Fruit fly (Drosophila melanogaster): ENCODE results near the gene Ufsp2.

The Ufsp2 gene

dm6 chr3L:15537916-15538581, 38.3 kb upstream of the Ufsp2 start:
- peak; percentile 80 for TF ChIP-seq noc (tag; optimal IDR thresholded peaks at IDR 0.05)

DNA sequence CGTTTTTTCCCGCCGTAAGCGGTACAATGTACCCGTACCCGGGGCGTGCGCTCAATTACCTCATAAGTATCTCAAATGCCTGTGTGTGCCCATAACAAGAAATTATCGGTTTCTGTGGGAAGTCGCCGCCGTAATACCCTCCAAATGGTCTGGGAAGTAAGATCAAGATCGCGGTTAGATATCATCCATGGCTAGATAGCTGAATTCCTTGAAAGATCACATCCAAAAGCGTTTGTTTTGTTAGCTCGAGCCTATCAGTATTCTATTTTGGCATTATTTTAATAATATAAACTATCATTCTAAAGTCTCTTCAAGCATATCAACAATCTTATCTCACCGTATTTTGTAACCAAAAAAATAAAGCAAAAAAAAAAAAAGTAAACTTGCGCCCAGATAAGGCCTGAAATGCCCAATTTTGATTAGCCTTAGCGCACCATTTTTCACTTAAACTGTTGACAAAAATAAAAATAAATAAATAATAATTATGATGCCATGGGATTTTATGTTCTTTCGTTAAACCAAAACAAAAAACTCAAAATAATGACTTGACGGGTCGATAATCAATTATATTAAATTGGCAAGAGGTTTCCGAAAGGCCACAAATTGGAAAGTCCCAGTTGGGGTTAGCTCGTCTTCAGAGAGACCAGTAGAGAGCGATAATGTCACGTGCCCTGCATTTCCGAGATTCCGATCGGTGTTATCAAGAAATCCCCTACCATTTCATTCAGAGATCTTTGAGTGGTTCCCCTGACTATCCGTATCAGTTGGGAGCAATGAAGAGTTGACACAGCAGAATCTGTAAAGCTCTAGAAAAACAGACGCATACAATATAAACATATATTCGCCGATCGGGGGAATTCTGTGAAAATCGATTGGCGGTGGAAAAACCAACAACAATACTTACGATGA, 37.5 kb upstream of the Ufsp2 start:
- TF ChIP-seq noc (tag; optimal IDR thresholded peaks at IDR 0.05) = peak; percentile 20

dm6 chr3L:15539903-15540409, 36.4 kb upstream of the Ufsp2 start:
- TF ChIP-seq noc (tag; optimal IDR thresholded peaks at IDR 0.05) = no peak

- no peak for TF ChIP-seq noc (tag; optimal IDR thresholded peaks at IDR 0.05)
Measured at dm6 chr3L:15540682-15541081, 35.7 kb upstream of the Ufsp2 start.

DNA sequence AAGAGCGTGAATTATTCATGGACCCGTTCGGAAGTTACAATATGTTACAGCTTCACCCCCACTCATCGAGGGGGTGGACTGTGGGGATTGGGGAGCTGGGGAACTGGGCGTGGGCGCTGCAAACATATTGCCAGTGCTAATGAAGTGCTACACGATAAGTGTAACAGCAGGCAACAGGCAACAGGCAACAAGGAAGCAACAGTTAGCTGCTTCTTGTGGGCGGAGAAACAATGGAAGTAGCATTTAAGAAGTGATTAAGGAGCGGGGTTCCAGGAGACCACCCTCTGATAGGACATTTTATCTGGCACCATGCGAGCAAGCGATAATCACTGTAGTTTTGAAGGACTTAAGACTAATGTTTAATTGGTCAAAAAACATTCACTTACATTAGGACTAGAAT, 35.1 kb upstream of the Ufsp2 start:
- TF ChIP-seq noc (tag; optimal IDR thresholded peaks at IDR 0.05) = no peak

DNA sequence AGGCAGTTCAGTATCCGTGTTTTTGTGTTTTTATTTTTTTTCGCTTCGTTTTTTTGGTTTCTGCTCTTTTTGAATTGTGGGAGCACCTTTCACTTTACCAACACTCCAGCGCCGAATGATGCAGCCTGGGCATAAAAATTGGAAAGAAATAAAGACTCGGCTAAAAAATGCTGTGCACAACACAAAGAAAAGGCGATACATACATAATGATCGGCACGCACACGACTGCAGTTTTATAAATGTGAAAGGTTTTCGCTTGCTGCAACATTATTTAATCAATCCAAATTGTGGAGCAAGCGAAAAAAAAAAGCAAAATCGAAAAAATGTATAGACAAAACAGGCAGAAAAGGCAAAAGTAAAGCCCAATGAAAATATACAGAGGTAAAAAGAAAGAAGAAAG, 33.3 kb upstream of the Ufsp2 start:
- no peak for TF ChIP-seq noc (tag; optimal IDR thresholded peaks at IDR 0.05)

DNA sequence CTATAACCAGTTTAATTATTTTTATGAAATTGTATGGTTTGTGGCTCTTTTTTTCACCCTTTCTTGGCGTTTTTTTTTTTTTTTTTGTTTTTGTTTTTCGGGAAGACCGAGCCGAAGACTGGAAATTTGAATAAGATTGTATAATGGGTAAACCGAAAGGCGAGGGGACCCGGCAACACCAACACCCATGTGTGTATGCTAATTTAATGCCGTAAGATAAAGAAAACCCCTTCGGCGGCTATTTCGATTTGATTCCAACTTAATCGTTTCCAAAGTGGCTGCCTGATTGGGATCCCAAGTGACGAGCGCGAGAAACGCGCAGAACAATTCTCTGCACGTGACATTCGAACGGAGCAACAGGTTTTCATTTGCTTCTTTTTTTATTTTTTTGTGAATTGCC, 32.9 kb upstream of the Ufsp2 start:
- TF ChIP-seq noc (tag; optimal IDR thresholded peaks at IDR 0.05) = no peak

DNA sequence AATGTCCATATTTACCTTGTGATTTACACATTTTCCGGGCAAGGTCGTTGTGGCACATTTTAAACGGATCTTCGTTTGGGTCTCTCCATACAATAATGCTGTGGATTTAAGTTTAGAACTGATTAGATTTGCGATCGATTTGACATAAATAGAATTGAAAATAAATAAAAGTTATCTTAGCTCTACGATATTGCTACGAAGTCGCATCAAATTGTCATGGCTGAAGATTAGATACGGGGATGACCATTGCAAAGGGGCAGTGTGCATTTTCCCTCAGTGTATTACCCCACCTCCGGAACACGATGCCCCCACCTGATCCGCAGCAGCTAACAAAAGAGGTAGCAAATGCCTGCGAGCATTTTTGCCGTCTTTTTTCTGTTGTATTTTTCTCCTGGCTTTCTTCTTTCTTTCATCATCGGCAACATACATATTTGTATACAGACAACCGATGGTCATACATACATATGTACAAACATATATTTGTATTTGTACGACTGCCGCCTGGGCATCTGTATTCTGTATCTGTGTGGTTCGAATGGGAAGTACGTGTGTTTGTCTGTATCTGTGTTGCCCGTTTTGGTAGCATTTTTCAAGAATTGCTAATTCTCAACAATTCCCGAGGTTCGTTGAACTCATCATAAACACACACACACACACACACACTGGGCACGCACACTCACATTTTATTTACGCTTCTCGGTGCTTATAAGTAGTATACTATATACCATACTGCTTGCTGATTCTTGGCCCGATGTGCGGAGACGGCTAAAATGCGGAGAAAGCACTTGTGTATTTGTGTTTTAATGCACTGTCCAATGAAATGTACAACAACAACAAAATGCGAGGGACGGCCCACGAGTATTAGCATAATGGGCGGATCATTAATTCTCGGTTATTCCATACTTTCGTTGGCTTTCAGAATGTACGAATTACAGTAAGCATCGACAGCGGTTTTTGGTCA, 31.6 kb upstream of the Ufsp2 start:
- no peak for TF ChIP-seq noc (tag; optimal IDR thresholded peaks at IDR 0.05)

dm6 chr3L:15547187-15547790, 29.1 kb upstream of the Ufsp2 start:
- no peak for TF ChIP-seq noc (tag; optimal IDR thresholded peaks at IDR 0.05)

- TF ChIP-seq noc (tag; optimal IDR thresholded peaks at IDR 0.05) = peak; percentile 9
Measured at dm6 chr3L:15548843-15549242, 27.5 kb upstream of the Ufsp2 start.

DNA sequence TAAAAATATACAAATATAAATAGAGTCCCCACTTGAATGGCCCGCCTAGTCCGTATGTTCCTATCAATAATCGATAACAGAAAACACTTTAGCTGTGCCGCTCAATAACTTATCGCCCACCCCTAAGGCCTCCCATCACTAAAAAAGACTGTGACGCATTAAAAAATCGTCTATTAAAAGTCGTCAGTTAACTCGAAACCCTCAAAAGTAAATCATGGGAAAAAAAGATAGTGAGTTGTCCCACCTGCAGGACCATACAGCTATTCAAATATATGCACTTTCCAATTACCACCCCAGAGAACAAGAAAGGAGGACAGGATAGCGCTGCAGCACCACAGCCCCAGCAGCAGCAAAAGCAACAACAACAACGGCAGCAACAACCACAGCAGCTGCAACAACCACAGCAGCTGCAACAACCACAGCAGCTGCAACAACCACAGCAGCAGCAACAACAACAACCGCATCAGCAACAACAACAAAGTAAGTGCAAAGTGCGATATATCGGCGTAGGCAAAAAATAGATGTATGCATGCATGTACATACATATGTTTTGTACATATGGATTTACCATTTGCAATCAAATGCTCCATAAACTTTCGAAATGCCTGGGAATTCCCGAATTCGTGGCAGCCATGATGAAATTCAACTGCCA, 22.3 kb upstream of the Ufsp2 start, which contains the start of gene AGO2:
TSS of gene AGO2 (plus strand) at position 121 of the 652 bp plus-strand sequence.
- no peak for TF ChIP-seq noc (tag; optimal IDR thresholded peaks at IDR 0.05)

DNA sequence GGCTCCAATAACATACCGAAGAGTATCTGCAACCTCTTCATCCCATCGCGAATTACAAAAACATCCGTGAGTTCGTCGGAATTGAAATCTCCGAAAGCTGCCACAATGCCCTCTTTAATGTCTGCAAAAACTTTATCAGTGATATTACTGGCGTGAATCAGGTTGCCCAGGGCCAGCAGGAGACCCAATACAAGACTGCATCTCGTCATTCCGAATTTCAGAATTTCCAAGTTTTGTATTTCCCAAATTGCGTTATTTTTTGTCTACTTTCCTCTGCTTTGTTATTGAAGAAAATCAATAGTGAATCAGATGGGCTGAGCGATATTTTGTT, 13.7 kb upstream of the Ufsp2 start:
- no peak for TF ChIP-seq noc (tag; optimal IDR thresholded peaks at IDR 0.05)

- TF ChIP-seq noc (tag; optimal IDR thresholded peaks at IDR 0.05) = no peak
Measured at dm6 chr3L:15563058-15563850, 13.1 kb upstream of the Ufsp2 start, which contains the start of the genes CG7739 and SCCRO. TSS of gene CG7739 (minus strand) at chr3L:15563065. TSS of gene SCCRO (plus strand) at chr3L:15563427.

DNA sequence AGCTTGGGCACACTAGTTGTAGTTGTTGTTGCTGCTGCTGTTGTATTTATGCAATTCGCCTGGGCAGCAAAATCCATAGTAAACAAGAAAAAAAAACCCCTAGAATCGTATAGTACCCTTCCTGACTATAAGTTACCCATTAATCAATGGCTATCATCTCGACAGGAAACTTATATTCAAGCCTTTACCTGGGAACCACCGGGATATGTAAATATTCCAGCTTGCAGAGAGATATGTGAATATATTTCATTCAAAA, 12.6 kb upstream of the Ufsp2 start:
- no peak for TF ChIP-seq noc (tag; optimal IDR thresholded peaks at IDR 0.05)
